Worm (Caenorhabditis elegans) whole organism, L3 larva: Measurements from ENCODE around the gene B0252.8.

Experiments
- R02D3.7 ChIP-seq: fragments of 150-350 bp; optimal IDR thresholded peaks from 2 replicates; lab custom pipeline; 2014; ENCODE audit warnings: missing biosample characterization, missing genetic modification characterization
- ceh-16 ChIP-seq: sonication (generic microtip); optimal IDR thresholded peaks from 2 replicates; lab custom pipeline; 2017; ENCODE audit warnings: missing biosample characterization, missing genetic modification characterization
- ceh-28 ChIP-seq: fragments of 150-350 bp; optimal IDR thresholded peaks from 2 replicates; lab custom pipeline; 2014; ENCODE audit warnings: missing biosample characterization, missing genetic modification reagents, missing genetic modification characterization
- ceh-82 ChIP-seq: fragments of 150-350 bp; optimal IDR thresholded peaks from 2 replicates; lab custom pipeline; 2014; ENCODE audit warnings: missing biosample characterization, missing genetic modification characterization
- ceh-9 ChIP-seq: sonication (generic microtip); optimal IDR thresholded peaks from 2 replicates; lab custom pipeline; 2018; ENCODE audit warnings: missing biosample characterization, missing genetic modification characterization
- daf-12 ChIP-seq: fragments of 150-350 bp; optimal IDR thresholded peaks from 2 replicates; lab custom pipeline; 2014; ENCODE audit warnings: missing biosample characterization, missing genetic modification reagents, missing genetic modification characterization
- egl-27 ChIP-seq: sonication (generic microtip); optimal IDR thresholded peaks from 4 replicates; lab custom pipeline; 2017; ENCODE audit warnings: missing biosample characterization, missing genetic modification reagents, missing genetic modification characterization
- egl-5 ChIP-seq: fragments of 150-350 bp; optimal IDR thresholded peaks from 2 replicates; lab custom pipeline; 2017; ENCODE audit warnings: missing biosample characterization, missing genetic modification reagents, missing genetic modification characterization, inconsistent platforms
- elt-2 ChIP-seq: sonication (generic microtip); optimal IDR thresholded peaks from 2 replicates; lab custom pipeline; 2016; ENCODE audit warnings: missing genetic modification reagents, mild to moderate bottlenecking, missing genetic modification characterization, missing compliant biosample characterization
- elt-3 ChIP-seq, 3 experiments: fragments of 150-350 bp in 1 of 3; sonication (generic microtip) in 2 of 3; optimal IDR thresholded peaks; 2 replicates in 2 of 3; 4 replicates in 1 of 3; lab custom pipeline; 2014 to 2017; ENCODE audit warnings: missing biosample characterization in 3 of 3, missing genetic modification characterization in 3 of 3
- fkh-2 ChIP-seq: fragments of 150-350 bp; optimal IDR thresholded peaks from 2 replicates; lab custom pipeline; 2014; ENCODE audit warnings: missing biosample characterization, missing genetic modification reagents, missing genetic modification characterization
- hmg-11 ChIP-seq: sonication (generic microtip); optimal IDR thresholded peaks from 2 replicates; lab custom pipeline; 2016; ENCODE audit warnings: missing genetic modification characterization, missing compliant biosample characterization
- jun-1 ChIP-seq: fragments of 150-350 bp; optimal IDR thresholded peaks from 2 replicates; lab custom pipeline; 2014; ENCODE audit warnings: missing biosample characterization, missing genetic modification reagents, missing genetic modification characterization
- lin-15B ChIP-seq: fragments of 150-350 bp; optimal IDR thresholded peaks from 2 replicates; lab custom pipeline; 2014; ENCODE audit warnings: missing biosample characterization, missing genetic modification characterization
- lin-39 ChIP-seq: fragments of 150-350 bp; optimal IDR thresholded peaks from 2 replicates; lab custom pipeline; 2018; ENCODE audit warnings: missing biosample characterization, missing genetic modification reagents, missing genetic modification characterization
- lsy-12 ChIP-seq: sonication (generic microtip); optimal IDR thresholded peaks from 2 replicates; lab custom pipeline; 2016; ENCODE audit warnings: mild to moderate bottlenecking, missing genetic modification characterization, missing compliant biosample characterization
- mdl-1 ChIP-seq: fragments of 150-350 bp; optimal IDR thresholded peaks from 2 replicates; lab custom pipeline; 2014; ENCODE audit warnings: missing biosample characterization, missing genetic modification characterization
- mml-1 ChIP-seq: fragments of 150-350 bp; sonication (generic microtip); optimal IDR thresholded peaks from 3 replicates; lab custom pipeline; 2014; ENCODE audit warnings: missing biosample characterization, missing genetic modification characterization
- nfya-1 ChIP-seq: sonication (generic microtip); optimal IDR thresholded peaks from 2 replicates; lab custom pipeline; 2017; ENCODE audit warnings: missing genetic modification characterization, mild to moderate bottlenecking, missing compliant biosample characterization, antibody characterized with exemption, moderate library complexity; ENCODE audit not compliant: insufficient read depth
- nhr-12 ChIP-seq: fragments of 150-350 bp; optimal IDR thresholded peaks from 2 replicates; lab custom pipeline; 2014; ENCODE audit warnings: missing biosample characterization, missing genetic modification characterization
- nhr-23 ChIP-seq: fragments of 150-350 bp; optimal IDR thresholded peaks from 2 replicates; lab custom pipeline; 2014; ENCODE audit warnings: missing biosample characterization, missing genetic modification reagents, missing genetic modification characterization
- nhr-237 ChIP-seq: fragments of 150-350 bp; optimal IDR thresholded peaks from 2 replicates; lab custom pipeline; 2014; ENCODE audit warnings: missing biosample characterization, missing genetic modification characterization
- nhr-28 ChIP-seq: fragments of 150-350 bp; optimal IDR thresholded peaks from 2 replicates; lab custom pipeline; 2014; ENCODE audit warnings: missing biosample characterization, missing genetic modification characterization
- nhr-77 ChIP-seq: fragments of 150-350 bp; optimal IDR thresholded peaks from 2 replicates; lab custom pipeline; 2014; ENCODE audit warnings: missing biosample characterization, missing genetic modification characterization
- pha-4 ChIP-seq: fragments of 150-350 bp; optimal IDR thresholded peaks from 2 replicates; lab custom pipeline; 2014; ENCODE audit warnings: missing biosample characterization, missing genetic modification reagents, missing genetic modification characterization
- pqm-1 ChIP-seq: fragments of 150-350 bp; optimal IDR thresholded peaks from 2 replicates; lab custom pipeline; 2017; ENCODE audit warnings: missing biosample characterization, missing genetic modification characterization, inconsistent platforms
- sea-2 ChIP-seq: fragments of 150-350 bp; sonication (generic microtip); optimal IDR thresholded peaks from 4 replicates; lab custom pipeline; 2014; ENCODE audit warnings: missing biosample characterization, missing genetic modification reagents, missing genetic modification characterization
- snpc-4 ChIP-seq: fragments of 150-350 bp; optimal IDR thresholded peaks from 2 replicates; lab custom pipeline; 2014; ENCODE audit warnings: missing biosample characterization, missing genetic modification characterization
- unc-39 ChIP-seq: sonication (generic microtip); optimal IDR thresholded peaks from 4 replicates; lab custom pipeline; 2017; ENCODE audit warnings: missing biosample characterization, missing genetic modification characterization
- unc-62 ChIP-seq: fragments of 150-350 bp; sonication (generic microtip); optimal IDR thresholded peaks from 4 replicates; lab custom pipeline; 2014; ENCODE audit warnings: missing biosample characterization, missing genetic modification reagents, missing genetic modification characterization
- zag-1 ChIP-seq: fragments of 150-350 bp; optimal IDR thresholded peaks from 2 replicates; lab custom pipeline; 2014; ENCODE audit warnings: missing biosample characterization, missing genetic modification characterization
- ztf-4 ChIP-seq: fragments of 150-350 bp; optimal IDR thresholded peaks from 2 replicates; lab custom pipeline; 2014; ENCODE audit warnings: missing biosample characterization, missing genetic modification characterization

B0252.8 gene

DNA sequence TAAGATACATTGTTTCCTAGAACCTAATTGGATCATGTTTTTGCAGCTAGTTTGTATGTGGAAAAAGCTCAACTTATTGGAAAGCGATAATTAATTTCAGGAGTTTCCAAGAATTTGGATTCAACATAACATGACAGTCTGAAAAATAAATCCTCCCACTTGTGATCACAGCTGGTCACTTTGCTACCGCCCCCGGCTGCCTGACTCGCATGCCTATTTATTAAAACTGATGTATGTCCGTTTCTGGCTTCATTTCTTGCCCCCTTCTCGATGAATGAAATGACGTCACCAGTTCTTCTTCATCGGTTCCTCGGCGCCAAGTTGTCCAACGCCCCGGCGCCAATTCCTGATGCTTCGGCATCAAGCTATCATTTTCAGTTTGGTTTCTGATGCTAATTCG, 11.1 kb downstream of the B0252.8 start:
- no peak for TF ChIP-seq nhr-77 (tag; lab: Kevin White, UChicago)
- no peak for TF ChIP-seq ceh-82
- TF ChIP-seq sea-2 (GFP tag; lab: Kevin White, UChicago), result no peak
- no peak for TF ChIP-seq egl-5 (tag; lab: Kevin White, UChicago)
- TF ChIP-seq ztf-4 (tag; lab: Kevin White, UChicago), result no peak
- TF ChIP-seq fkh-2, result no peak
- no peak for TF ChIP-seq ceh-16 (tag; lab: Kevin White, UChicago)
- no peak for TF ChIP-seq lin-15B
- TF ChIP-seq elt-2 (tag; lab: Kevin White, UChicago), result no peak
- TF ChIP-seq pha-4 (tag; lab: Kevin White, UChicago), result no peak
- TF ChIP-seq nhr-12, result no peak
- TF ChIP-seq daf-12 (tag; lab: Kevin White, UChicago), result no peak

DNA sequence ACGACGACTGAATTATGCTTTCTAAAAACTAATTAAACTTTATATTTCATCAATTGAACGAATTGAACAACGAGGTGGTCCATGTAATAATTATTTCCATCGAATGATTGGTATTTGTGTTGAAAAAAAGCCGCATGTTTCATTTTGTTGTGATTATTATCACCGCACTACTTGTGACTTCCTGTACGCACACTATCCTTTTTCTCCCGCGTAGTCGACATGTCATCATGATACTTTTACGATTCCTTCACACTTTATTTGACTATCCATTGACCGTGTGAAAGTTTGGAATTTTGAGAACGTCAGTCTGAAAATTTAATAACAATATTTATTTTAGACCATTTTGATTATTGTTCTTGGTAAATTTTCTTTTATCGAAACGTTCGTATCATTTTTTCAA, 11.6 kb downstream of the B0252.8 start, which contains the start of gene F22D3.4:
Gene F22D3.4, minus strand, starts transcription at position 1 of the 400 bp plus-strand sequence.
- TF ChIP-seq elt-2 (tag; lab: Kevin White, UChicago) (peak; percentile 21), pqm-1 (tag; lab: Kevin White, UChicago) (no peak), jun-1 (tag; lab: Kevin White, UChicago) (no peak), unc-39 (no peak), ztf-4 (tag; lab: Kevin White, UChicago) (no peak)

- TF ChIP-seq lin-15B (no peak), fkh-2 (no peak), hmg-11 (tag; lab: Kevin White, UChicago) (peak; percentile 64), elt-2 (tag; lab: Kevin White, UChicago) (peak; percentile 50), pqm-1 (tag; lab: Kevin White, UChicago) (peak; percentile 2), nhr-77 (tag; lab: Kevin White, UChicago) (no peak), snpc-4 (tag; lab: Kevin White, UChicago) (peak; percentile 43), nhr-28 (no peak), sea-2 (GFP tag; lab: Kevin White, UChicago) (no peak), nfya-1 (peak; percentile 57), ceh-28 (tag; lab: Kevin White, UChicago) (no peak), unc-62 (GFP tag; lab: Kevin White, UChicago) (no peak), pha-4 (tag; lab: Kevin White, UChicago) (peak; percentile 47), nhr-237 (tag; lab: Kevin White, UChicago) (no peak), lsy-12 (tag; lab: Kevin White, UChicago) (peak; percentile 3)
Measured at ce11 chrII:6928416-6928815, 12.4 kb downstream of the B0252.8 start, which contains the start of gene flcn-1. Gene flcn-1 (plus strand): TSS chrII:6928763.

DNA sequence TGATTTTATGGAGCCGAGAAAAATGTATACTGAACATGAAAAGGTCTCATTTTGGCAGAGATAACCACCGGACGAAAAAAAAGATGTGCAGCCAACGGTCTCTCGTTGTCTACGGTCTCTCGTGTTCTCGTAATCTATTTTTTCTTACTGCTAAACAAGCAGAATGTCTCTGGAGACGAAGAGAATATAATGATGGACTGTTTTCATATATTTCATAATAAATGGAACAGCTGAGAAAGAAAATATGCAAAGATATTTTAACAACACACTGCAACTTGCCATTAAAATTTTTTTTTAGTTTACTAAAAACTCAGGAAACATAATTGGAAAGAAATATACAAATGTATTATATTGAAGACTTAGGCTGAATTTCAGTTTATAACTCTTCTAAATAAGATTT, 14.1 kb downstream of the B0252.8 start:
- TF ChIP-seq nhr-23 (tag; lab: Kevin White, UChicago), result no peak
- TF ChIP-seq pha-4 (tag; lab: Kevin White, UChicago), result peak; percentile 4
- peak; percentile 1 for TF ChIP-seq elt-2 (tag; lab: Kevin White, UChicago)
- TF ChIP-seq elt-3 (tag; optimal IDR thresholded peaks at IDR 0.05; lab: Kevin White, UChicago), result no peak
- TF ChIP-seq hmg-11 (tag; lab: Kevin White, UChicago), result no peak
- TF ChIP-seq nfya-1, result peak; percentile 28
- no peak for TF ChIP-seq lsy-12 (tag; lab: Kevin White, UChicago)

DNA sequence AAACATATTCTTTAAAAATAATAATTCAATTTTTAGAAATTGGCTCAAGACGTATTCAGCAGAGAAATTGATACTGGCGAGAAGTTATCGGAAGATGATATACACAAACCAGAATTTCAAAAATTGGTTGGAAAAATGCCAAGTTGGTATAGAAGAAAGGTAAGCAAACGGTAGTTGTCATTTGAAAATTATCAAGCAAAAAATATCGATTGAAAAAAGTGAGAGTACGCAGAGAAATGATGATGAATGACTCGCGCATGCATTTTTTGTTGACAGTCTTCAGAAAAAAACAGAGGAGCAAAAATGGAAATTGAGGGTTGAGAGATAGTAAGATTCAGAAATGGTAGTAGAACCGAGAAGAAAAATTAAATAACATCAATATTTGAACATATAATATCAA, 17.0 kb downstream of the B0252.8 start:
- TF ChIP-seq ztf-4 (tag; lab: Kevin White, UChicago) (no peak), egl-27 (no peak), pha-4 (tag; lab: Kevin White, UChicago) (peak; percentile 13), ceh-28 (tag; lab: Kevin White, UChicago) (peak; percentile 70)
- TF ChIP-seq, all 47 proteins: peak for 2

DNA sequence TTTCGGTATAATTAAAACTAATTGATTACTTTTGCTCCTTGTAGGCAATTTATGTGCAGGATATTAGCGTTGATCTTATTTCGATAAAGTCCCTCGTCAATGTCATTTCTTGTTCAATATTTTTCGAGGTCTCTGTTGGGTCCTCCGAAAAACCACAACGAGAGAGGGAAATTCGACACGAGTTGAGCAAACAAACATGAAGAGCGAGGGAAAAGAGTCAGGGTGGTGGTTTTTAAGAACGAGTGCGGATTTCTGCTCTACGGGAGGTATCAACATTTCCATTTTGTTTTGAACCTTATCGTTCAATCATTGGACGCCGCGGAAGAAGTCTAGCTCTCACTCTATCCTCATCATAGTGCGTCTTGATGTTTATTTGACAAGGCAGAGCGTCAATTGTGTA, 18.8 kb downstream of the B0252.8 start:
- peak; percentile 46 for TF ChIP-seq lin-39
- TF ChIP-seq mml-1 (tag; lab: Kevin White, UChicago), result no peak
- peak; percentile 43 for TF ChIP-seq pha-4 (tag; lab: Kevin White, UChicago)

- TF ChIP-seq ceh-28 (tag; lab: Kevin White, UChicago) (no peak), mdl-1 (tag; lab: Kevin White, UChicago) (no peak), mml-1 (tag; lab: Kevin White, UChicago) (no peak), nhr-23 (tag; lab: Kevin White, UChicago) (no peak), zag-1 (no peak), nhr-237 (tag; lab: Kevin White, UChicago) (no peak), pqm-1 (tag; lab: Kevin White, UChicago) (no peak), ceh-9 (tag; lab: Kevin White, UChicago) (no peak), ceh-16 (tag; lab: Kevin White, UChicago) (no peak), R02D3.7 (tag; lab: Kevin White, UChicago) (no peak), daf-12 (tag; lab: Kevin White, UChicago) (no peak), egl-27 (no peak), lin-39 (no peak)
Measured at ce11 chrII:6935975-6936374, 20.0 kb downstream of the B0252.8 start.
